Worm (Caenorhabditis elegans): ENCODE data around the gene srsx-29.

DNA sequence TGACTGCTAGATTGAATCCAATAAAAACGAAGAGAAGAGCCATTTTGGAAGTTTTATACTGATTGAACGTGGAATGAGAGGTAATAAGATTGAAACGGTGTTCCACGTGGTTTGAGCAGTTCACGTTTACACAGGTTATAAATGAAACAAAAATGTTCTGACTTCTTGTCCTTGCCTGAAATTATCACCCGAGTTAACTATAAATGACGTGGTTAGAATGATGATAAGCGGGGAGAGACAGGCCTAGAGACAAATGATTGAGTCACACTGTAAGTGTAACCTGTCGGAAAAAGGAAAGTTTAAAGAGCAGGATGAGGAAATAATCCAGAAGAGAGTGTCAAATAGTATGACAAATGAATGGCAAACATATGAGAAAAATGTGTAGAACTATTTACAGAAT, 6.2 kb downstream of the srsx-29 start, which contains the start of gene C51E3.10:
- TF ChIP-seq nhr-12 (tag; optimal IDR thresholded peaks at IDR 0.05): no peak
- TF ChIP-seq aly-2 (tag; optimal IDR thresholded peaks at IDR 0.05): no peak
- no peak for TF ChIP-seq mab-5 (tag; optimal IDR thresholded peaks at IDR 0.05)
- no peak for TF ChIP-seq R02D3.7 (tag; optimal IDR thresholded peaks at IDR 0.05)
- TF ChIP-seq ztf-11 (tag; optimal IDR thresholded peaks at IDR 0.05): no peak
- no peak for TF ChIP-seq snpc-4 (tag; optimal IDR thresholded peaks at IDR 0.05)

All from whole organism, L2 larva.